Fruit fly (Drosophila melanogaster): ENCODE data around the gene CG33178.
A peak's percentile ranks its signal among the peaks of the same experiment; 100 is the strongest.

CG33178 gene

dm6 chrX:15079163-15079809 lies 3.3 kb upstream of the CG33178 start (continued):
- TF ChIP-seq so (GFP tag; IDR thresholded peaks at IDR 0.05) (0 out of 3 replicates have a peak, but pooled peaks have one; percentile 21), CG12236 (GFP tag; optimal IDR thresholded peaks at IDR 0.05) (no peak), Pdp1 (GFP tag; optimal IDR thresholded peaks at IDR 0.05) (peak in 1 of 2 experiments; percentile 65), HLHmδ (GFP tag; optimal IDR thresholded peaks at IDR 0.05) (no peak), Sox102F (GFP tag; optimal IDR thresholded peaks at IDR 0.05) (no peak), CG1602 (GFP tag; optimal IDR thresholded peaks at IDR 0.05) (no peak), sna (GFP tag; IDR thresholded peaks at IDR 0.05; ENCODE audit: partially characterized antibody) (no peak), Jarid2 (GFP tag; optimal IDR thresholded peaks at IDR 0.05) (no peak), nerfin-2 (GFP tag; IDR thresholded peaks at IDR 0.05; ENCODE audit: partially characterized antibody) (no peak), nom (GFP tag; optimal IDR thresholded peaks at IDR 0.05) (peak; percentile 93), tap (tag; optimal IDR thresholded peaks at IDR 0.05) (no peak), CG17359 (tag; optimal IDR thresholded peaks at IDR 0.05) (no peak), Fer2 (tag; optimal IDR thresholded peaks at IDR 0.05) (no peak), CG3163 (GFP tag; optimal IDR thresholded peaks at IDR 0.05) (no peak), chm (GFP tag; IDR thresholded peaks at IDR 0.05) (no peak), hth (optimal IDR thresholded peaks at IDR 0.05) (no peak), CG6683 (GFP tag; optimal IDR thresholded peaks at IDR 0.05) (no peak), tgo (GFP tag; IDR thresholded peaks at IDR 0.05) (no peak), NC2β (GFP tag; optimal IDR thresholded peaks at IDR 0.05) (no peak), cg (GFP tag; optimal IDR thresholded peaks at IDR 0.05) (no peak), prd (optimal IDR thresholded peaks at IDR 0.05) (no peak), prd (GFP tag; IDR thresholded peaks at IDR 0.05) (no peak), CG2129 (GFP tag; IDR thresholded peaks at IDR 0.05; ENCODE audit: partially characterized antibody) (no peak), NK7.1 (GFP tag; optimal IDR thresholded peaks at IDR 0.05) (no peak), CG15601 (tag; optimal IDR thresholded peaks at IDR 0.05) (no peak), gt (GFP tag; IDR thresholded peaks at IDR 0.05) (no peak), Ptx1 (GFP tag; IDR thresholded peaks at IDR 0.05) (no peak), ind (GFP tag; optimal IDR thresholded peaks at IDR 0.05) (no peak), CG31365 (tag; optimal IDR thresholded peaks at IDR 0.05) (no peak), CG18599 (GFP tag; optimal IDR thresholded peaks at IDR 0.05) (no peak), Hmr (GFP tag; optimal IDR thresholded peaks at IDR 0.05) (no peak), gcm2 (GFP tag; optimal IDR thresholded peaks at IDR 0.05) (no peak), CG11504 (tag; optimal IDR thresholded peaks at IDR 0.05) (no peak), sd (tag; optimal IDR thresholded peaks at IDR 0.05) (peak; percentile 22), tio (GFP tag; optimal IDR thresholded peaks at IDR 0.05) (no peak), sima (GFP tag; optimal IDR thresholded peaks at IDR 0.05) (no peak), Opbp (GFP tag; IDR thresholded peaks at IDR 0.05; ENCODE audit: partially characterized antibody) (no peak), bsh (GFP tag; optimal IDR thresholded peaks at IDR 0.05) (peak in 1 of 2 experiments; percentile 18), dan (GFP tag; IDR thresholded peaks at IDR 0.05) (no peak), exex (tag; optimal IDR thresholded peaks at IDR 0.05) (peak; percentile 66), sens (GFP tag) (peak; percentile 23), HLH54F (GFP tag; optimal IDR thresholded peaks at IDR 0.05) (no peak), CG17568 (GFP tag; optimal IDR thresholded peaks at IDR 0.05) (no peak), CG12071 (GFP tag; optimal IDR thresholded peaks at IDR 0.05) (no peak), ERR (GFP tag; optimal IDR thresholded peaks at IDR 0.05) (no peak), eve (GFP tag; optimal IDR thresholded peaks at IDR 0.05) (peak in 1 of 2 experiments; percentile 25), Taf1 (GFP tag; IDR thresholded peaks at IDR 0.05) (no peak), CG9797 (GFP tag; optimal IDR thresholded peaks at IDR 0.05) (no peak), sug (tag; optimal IDR thresholded peaks at IDR 0.05) (peak; percentile 25), cad (GFP tag; optimal IDR thresholded peaks at IDR 0.05) (no peak)

Measured in whole organism, embryonic.